Worm (Caenorhabditis elegans): Measurements from ENCODE around the gene col-102.

The col-102 gene

DNA sequence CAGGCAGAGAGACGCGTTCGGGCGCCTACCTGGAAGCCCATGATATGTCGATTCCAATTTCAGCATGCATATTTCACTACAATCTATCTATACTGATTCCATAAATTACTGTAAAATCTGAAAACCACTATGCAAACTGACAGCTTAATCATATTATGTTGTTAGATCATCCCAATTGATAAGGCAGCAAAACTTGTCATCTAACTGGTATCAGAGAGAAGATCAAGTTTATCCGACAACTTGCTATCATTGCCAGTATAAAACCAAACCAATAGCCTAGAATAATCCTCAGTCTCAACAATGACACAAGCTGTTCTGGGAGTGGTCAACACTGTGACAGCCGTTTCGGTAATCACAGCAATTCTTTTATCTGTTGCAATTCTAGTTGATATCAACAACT, at the start of gene col-102:
Gene col-102, plus strand, starts transcription at position 301 of the 400 bp plus-strand sequence.
- no peak for TF ChIP-seq skn-1 (tag; optimal IDR thresholded peaks at IDR 0.05)
- TF ChIP-seq nhr-43 (tag; optimal IDR thresholded peaks at IDR 0.05; ENCODE audit: poor library complexity, severe bottlenecking): no peak

DNA sequence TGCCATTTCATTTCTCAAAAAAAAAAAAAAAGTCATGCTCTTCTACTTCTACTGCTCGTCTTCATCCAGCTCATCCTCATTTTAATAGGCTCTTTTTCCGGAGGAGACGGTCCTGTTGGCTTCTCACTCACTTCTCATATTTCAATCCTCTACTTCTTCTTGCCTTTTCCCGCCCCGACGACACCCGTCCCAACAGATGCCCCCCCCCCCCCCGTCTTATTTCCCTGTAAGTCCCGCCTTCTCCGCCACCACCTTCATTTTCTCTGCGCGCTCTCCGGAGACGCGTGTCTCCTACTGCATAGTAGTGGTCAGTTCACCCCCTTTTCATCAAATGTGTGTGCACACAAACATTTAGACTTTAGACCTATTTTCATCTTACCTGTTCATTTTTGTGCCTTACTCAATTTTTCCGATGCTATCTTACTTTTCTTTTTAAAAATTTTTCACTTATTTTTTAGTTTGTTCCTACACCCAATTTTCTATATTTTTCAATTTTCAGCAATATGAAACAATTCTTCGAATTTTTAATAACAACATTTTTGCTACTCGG, 45.4 kb upstream of the col-102 start, which contains the start of gene efn-4:
Gene efn-4, plus strand, starts transcription at position 500 of the 550 bp plus-strand sequence.
- TF ChIP-seq nhr-23 (tag; optimal IDR thresholded peaks at IDR 0.05): no peak
- no peak for TF ChIP-seq aly-2 (tag; optimal IDR thresholded peaks at IDR 0.05)
- TF ChIP-seq tbx-2 (tag; optimal IDR thresholded peaks at IDR 0.05): no peak
- TF ChIP-seq R02D3.7 (tag; optimal IDR thresholded peaks at IDR 0.05): no peak
- no peak for TF ChIP-seq fos-1 (tag; optimal IDR thresholded peaks at IDR 0.05)
- no peak for TF ChIP-seq ceh-28 (tag; optimal IDR thresholded peaks at IDR 0.05)
- no peak for TF ChIP-seq nhr-43 (tag; optimal IDR thresholded peaks at IDR 0.05; ENCODE audit: poor library complexity, severe bottlenecking)
- no peak for TF ChIP-seq nhr-67 (tag; optimal IDR thresholded peaks at IDR 0.05)
- TF ChIP-seq elt-1 (tag; optimal IDR thresholded peaks at IDR 0.05): no peak
- TF ChIP-seq nhr-12 (tag; optimal IDR thresholded peaks at IDR 0.05): no peak
- TF ChIP-seq eor-1 (tag; optimal IDR thresholded peaks at IDR 0.05): no peak
- TF ChIP-seq jun-1 (tag; optimal IDR thresholded peaks at IDR 0.05): no peak
- TF ChIP-seq pqm-1 (tag; optimal IDR thresholded peaks at IDR 0.05): no peak

DNA sequence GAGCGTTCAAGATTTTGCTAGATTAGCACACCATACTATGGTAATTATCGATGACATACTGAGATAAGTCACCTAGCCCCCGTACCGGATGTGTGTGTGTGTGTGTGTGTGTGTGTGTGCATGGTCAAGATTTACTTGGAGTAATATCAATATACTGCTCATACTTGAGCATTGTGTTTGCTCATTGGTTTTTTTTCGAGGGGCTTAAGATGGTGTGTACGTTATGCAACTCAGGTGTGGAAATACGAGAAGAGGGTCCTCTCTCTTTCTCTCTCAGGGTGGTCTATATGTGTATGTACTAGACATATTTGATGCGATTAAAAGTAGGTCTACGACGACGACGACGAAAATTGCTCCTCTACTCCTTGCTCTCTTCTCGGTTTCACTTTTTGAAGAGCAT, 43.9 kb upstream of the col-102 start:
- TF ChIP-seq ztf-4 (tag; optimal IDR thresholded peaks at IDR 0.05): no peak
- no peak for TF ChIP-seq nhr-28 (tag; optimal IDR thresholded peaks at IDR 0.05)
- TF ChIP-seq egl-5 (tag; optimal IDR thresholded peaks at IDR 0.05): no peak
- TF ChIP-seq mdl-1 (tag; optimal IDR thresholded peaks at IDR 0.05): no peak
- TF ChIP-seq lsy-12 (tag; optimal IDR thresholded peaks at IDR 0.05): no peak
- TF ChIP-seq ama-1 (optimal IDR thresholded peaks at IDR 0.05): no peak
- TF ChIP-seq nhr-43 (tag; optimal IDR thresholded peaks at IDR 0.05; ENCODE audit: poor library complexity, severe bottlenecking): no peak
- TF ChIP-seq ztf-11 (tag; optimal IDR thresholded peaks at IDR 0.05): no peak
- TF ChIP-seq nhr-11 (tag; optimal IDR thresholded peaks at IDR 0.05): no peak
- TF ChIP-seq unc-39 (tag; optimal IDR thresholded peaks at IDR 0.05): no peak
- TF ChIP-seq nhr-77 (tag; optimal IDR thresholded peaks at IDR 0.05): no peak
- TF ChIP-seq elt-1 (tag; optimal IDR thresholded peaks at IDR 0.05): no peak
- no peak for TF ChIP-seq jun-1 (tag; optimal IDR thresholded peaks at IDR 0.05)
- TF ChIP-seq skn-1 (tag; optimal IDR thresholded peaks at IDR 0.05): no peak
- no peak for TF ChIP-seq nhr-12 (tag; optimal IDR thresholded peaks at IDR 0.05)
- TF ChIP-seq R02D3.7 (tag; optimal IDR thresholded peaks at IDR 0.05): no peak
- TF ChIP-seq fos-1 (tag; optimal IDR thresholded peaks at IDR 0.05): no peak
- no peak for TF ChIP-seq ceh-28 (tag; optimal IDR thresholded peaks at IDR 0.05)
- no peak for TF ChIP-seq snpc-4 (tag; optimal IDR thresholded peaks at IDR 0.05)
- no peak for TF ChIP-seq mml-1 (tag; optimal IDR thresholded peaks at IDR 0.05)

DNA sequence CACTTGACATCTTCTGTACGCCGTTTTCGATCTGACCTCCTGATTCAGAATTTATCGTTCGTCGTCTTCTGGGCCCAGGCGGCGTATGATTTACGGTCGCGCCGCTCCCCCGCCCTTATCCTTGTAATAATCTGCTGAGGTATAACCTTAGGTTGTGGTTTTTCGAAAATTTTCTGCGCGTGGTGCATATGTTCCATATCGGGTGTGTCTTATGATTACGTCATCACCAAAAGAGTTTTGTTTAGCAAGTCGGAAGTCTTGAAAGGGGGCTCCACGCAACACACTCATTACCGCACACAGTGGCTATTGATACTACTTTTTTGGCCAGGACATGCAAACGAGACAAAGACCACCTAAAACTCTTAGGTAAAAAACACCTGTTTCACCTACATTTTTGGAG, 43.5 kb upstream of the col-102 start:
- TF ChIP-seq nhr-12 (tag; optimal IDR thresholded peaks at IDR 0.05): no peak
- TF ChIP-seq nhr-67 (tag; optimal IDR thresholded peaks at IDR 0.05): no peak
- no peak for TF ChIP-seq pha-4 (tag; optimal IDR thresholded peaks at IDR 0.05)
- TF ChIP-seq zag-1 (tag; optimal IDR thresholded peaks at IDR 0.05): no peak
- TF ChIP-seq pqm-1 (tag; optimal IDR thresholded peaks at IDR 0.05): no peak
- TF ChIP-seq lin-15B (tag; optimal IDR thresholded peaks at IDR 0.05): no peak
- TF ChIP-seq fos-1 (tag; optimal IDR thresholded peaks at IDR 0.05): no peak
- no peak for TF ChIP-seq egl-5 (tag; optimal IDR thresholded peaks at IDR 0.05)
- TF ChIP-seq R02D3.7 (tag; optimal IDR thresholded peaks at IDR 0.05): no peak
- TF ChIP-seq nhr-23 (tag; optimal IDR thresholded peaks at IDR 0.05): no peak
- no peak for TF ChIP-seq egl-27 (tag; optimal IDR thresholded peaks at IDR 0.05)
- TF ChIP-seq eor-1 (tag; optimal IDR thresholded peaks at IDR 0.05): no peak
- no peak for TF ChIP-seq nhr-43 (tag; optimal IDR thresholded peaks at IDR 0.05; ENCODE audit: poor library complexity, severe bottlenecking)
- no peak for TF ChIP-seq nhr-25 (tag; optimal IDR thresholded peaks at IDR 0.05)
- TF ChIP-seq nhr-11 (tag; optimal IDR thresholded peaks at IDR 0.05): no peak

DNA sequence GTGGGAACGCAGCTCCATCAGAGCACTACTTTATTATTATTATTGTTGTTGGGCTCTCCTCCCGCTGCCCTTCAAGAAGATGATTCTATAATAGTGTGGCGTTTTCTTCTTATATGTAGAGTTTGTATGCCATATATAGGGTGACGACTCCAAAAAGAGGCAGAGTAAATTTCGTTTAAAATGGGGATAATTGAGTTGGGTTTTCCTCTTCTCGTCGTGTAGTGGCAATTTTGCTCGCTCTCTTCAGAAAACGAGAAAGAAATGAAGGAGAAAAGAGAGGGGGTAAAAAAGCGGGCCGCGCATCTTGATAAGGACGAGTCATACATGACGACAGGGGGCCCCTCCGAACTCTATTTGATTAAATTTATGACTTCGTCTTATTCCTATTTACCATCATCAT, 40.8 kb upstream of the col-102 start:
- peak; percentile 50 for TF ChIP-seq fkh-10 (GFP tag; optimal IDR thresholded peaks at IDR 0.05)
- no peak for TF ChIP-seq tbx-2 (tag; optimal IDR thresholded peaks at IDR 0.05)
- TF ChIP-seq nhr-237 (tag; optimal IDR thresholded peaks at IDR 0.05): no peak
- TF ChIP-seq unc-62 (GFP tag; optimal IDR thresholded peaks at IDR 0.05): no peak
- no peak for TF ChIP-seq nhr-77 (tag; optimal IDR thresholded peaks at IDR 0.05)

All from whole organism, L3 larva.